Worm (Caenorhabditis elegans) whole organism, late embryonic: Measurements from ENCODE around the gene R10E9.3.

Experiments used
- C08G9.2 ChIP-seq: sonication (generic microtip); optimal IDR thresholded peaks from 2 replicates; lab custom pipeline; 2016; ENCODE audit warnings: mild to moderate bottlenecking, missing genetic modification characterization, moderate library complexity, missing compliant biosample characterization
- F13H6.1 ChIP-seq: sonication (generic microtip); optimal IDR thresholded peaks from 2 replicates; lab custom pipeline; 2016; ENCODE audit warnings: missing genetic modification characterization, missing compliant biosample characterization
- K02D7.2 ChIP-seq: sonication (generic microtip); optimal IDR thresholded peaks from 2 replicates; lab custom pipeline; 2017; ENCODE audit warnings: mild to moderate bottlenecking, missing genetic modification characterization, missing compliant biosample characterization
- K09A11.1 ChIP-seq: sonication (generic microtip); optimal IDR thresholded peaks from 2 replicates; lab custom pipeline; 2017; ENCODE audit warnings: antibody characterized with exemption, mild to moderate bottlenecking, missing genetic modification characterization, missing compliant biosample characterization; ENCODE audit not compliant: insufficient read depth
- T23F11.4 ChIP-seq: fragments of 200-800 bp; sonication (Bioruptor generic); optimal IDR thresholded peaks from 2 replicates; lab custom pipeline; 2018; ENCODE audit warnings: mild to moderate bottlenecking, missing genetic modification characterization, missing compliant biosample characterization
- Y22D7AL.16 ChIP-seq: sonication (generic microtip); optimal IDR thresholded peaks from 2 replicates; lab custom pipeline; 2016; ENCODE audit warnings: missing genetic modification characterization, missing compliant biosample characterization
- ahr-1 ChIP-seq: sonication (generic microtip); optimal IDR thresholded peaks from 2 replicates; lab custom pipeline; 2016; ENCODE audit warnings: missing genetic modification characterization, missing compliant biosample characterization
- ceh-14 ChIP-seq: sonication (generic microtip); optimal IDR thresholded peaks from 2 replicates; lab custom pipeline; 2016; ENCODE audit warnings: missing genotype, missing genetic modification characterization, missing compliant biosample characterization
- ceh-18 ChIP-seq: sonication (generic microtip); optimal IDR thresholded peaks from 2 replicates; lab custom pipeline; 2016; ENCODE audit warnings: missing genetic modification characterization, missing compliant biosample characterization
- ceh-19 ChIP-seq: fragments of 200-800 bp; sonication (Bioruptor generic); optimal IDR thresholded peaks from 2 replicates; lab custom pipeline; 2018; ENCODE audit warnings: mild to moderate bottlenecking, missing genetic modification characterization, missing compliant biosample characterization
- ceh-2 ChIP-seq: sonication (generic microtip); optimal IDR thresholded peaks from 2 replicates; lab custom pipeline; 2016; ENCODE audit warnings: missing genotype, missing genetic modification characterization, missing compliant biosample characterization
- ceh-30 ChIP-seq: fragments of 150-350 bp; optimal IDR thresholded peaks from 2 replicates; lab custom pipeline; 2014; ENCODE audit warnings: missing biosample characterization, missing genetic modification characterization
- ceh-31 ChIP-seq: sonication (generic microtip); optimal IDR thresholded peaks from 2 replicates; lab custom pipeline; 2016; ENCODE audit warnings: missing genetic modification characterization, missing compliant biosample characterization
- ceh-34 ChIP-seq: sonication (generic microtip); optimal IDR thresholded peaks from 2 replicates; lab custom pipeline; 2016; ENCODE audit warnings: mild to moderate bottlenecking, missing genetic modification characterization, missing compliant biosample characterization
- ceh-45 ChIP-seq: fragments of 200-800 bp; sonication (Bioruptor generic); IDR thresholded peaks from 2 replicates; pipeline ENCODE4 v1.3.6; 2022; ENCODE audit warnings: missing genetic modification reagents, missing genetic modification characterization, missing compliant biosample characterization
- ceh-48 ChIP-seq: sonication (generic microtip); optimal IDR thresholded peaks from 2 replicates; lab custom pipeline; 2016; ENCODE audit warnings: missing genetic modification characterization, inconsistent platforms, missing compliant biosample characterization
- ceh-6 ChIP-seq: fragments of 200-800 bp; sonication (Bioruptor generic); optimal IDR thresholded peaks from 2 replicates; lab custom pipeline; 2018; ENCODE audit warnings: mild to moderate bottlenecking, missing genetic modification characterization, missing compliant biosample characterization
- ceh-9 ChIP-seq: sonication (generic microtip); optimal IDR thresholded peaks from 2 replicates; lab custom pipeline; 2016; ENCODE audit warnings: mild to moderate bottlenecking, missing genetic modification characterization, inconsistent platforms, missing compliant biosample characterization
- che-1 ChIP-seq: sonication (generic microtip); optimal IDR thresholded peaks from 2 replicates; lab custom pipeline; 2016; ENCODE audit warnings: mild to moderate bottlenecking, missing genetic modification characterization, missing compliant biosample characterization
- elt-2 ChIP-seq: sonication (generic microtip); optimal IDR thresholded peaks from 2 replicates; lab custom pipeline; 2016; ENCODE audit warnings: missing genetic modification reagents, missing genetic modification characterization, missing compliant biosample characterization
- elt-4 ChIP-seq: sonication (generic microtip); optimal IDR thresholded peaks from 2 replicates; lab custom pipeline; 2016; ENCODE audit warnings: missing genetic modification characterization, missing compliant biosample characterization
- ets-4 ChIP-seq: sonication (generic microtip); optimal IDR thresholded peaks from 2 replicates; lab custom pipeline; 2016; ENCODE audit warnings: missing genetic modification characterization, missing compliant biosample characterization
- fkh-6 ChIP-seq: sonication (generic microtip); optimal IDR thresholded peaks from 2 replicates; lab custom pipeline; 2016; ENCODE audit warnings: missing genetic modification characterization, missing compliant biosample characterization
- hlh-15 ChIP-seq: sonication (generic microtip); optimal IDR thresholded peaks from 2 replicates; lab custom pipeline; 2016; ENCODE audit warnings: missing genetic modification characterization, missing compliant biosample characterization
- hlh-6 ChIP-seq: sonication (generic microtip); optimal IDR thresholded peaks from 2 replicates; lab custom pipeline; 2016; ENCODE audit warnings: missing genotype, missing genetic modification characterization, missing compliant biosample characterization
- hlh-8 ChIP-seq: sonication (generic microtip); optimal IDR thresholded peaks from 2 replicates; lab custom pipeline; 2016; ENCODE audit warnings: missing genotype, missing genetic modification characterization, missing compliant biosample characterization
- lin-11 ChIP-seq: fragments of 200-800 bp; sonication (Bioruptor generic); optimal IDR thresholded peaks from 2 replicates; lab custom pipeline; 2018; ENCODE audit warnings: mild to moderate bottlenecking, missing genetic modification characterization, missing compliant biosample characterization
- madf-2 ChIP-seq: sonication (generic microtip); optimal IDR thresholded peaks from 2 replicates; lab custom pipeline; 2017; ENCODE audit warnings: missing genetic modification characterization, missing compliant biosample characterization
- mec-3 ChIP-seq: sonication (generic microtip); optimal IDR thresholded peaks from 2 replicates; lab custom pipeline; 2016; ENCODE audit warnings: borderline replicate concordance, missing genetic modification characterization, missing compliant biosample characterization
- nfya-1 ChIP-seq: sonication (generic microtip); optimal IDR thresholded peaks from 2 replicates; lab custom pipeline; 2017; ENCODE audit warnings: missing genetic modification characterization, mild to moderate bottlenecking, missing compliant biosample characterization, antibody characterized with exemption, moderate library complexity
- nhr-11 ChIP-seq: fragments of 150-350 bp; optimal IDR thresholded peaks from 2 replicates; lab custom pipeline; 2014; ENCODE audit warnings: missing biosample characterization, missing genetic modification characterization
- nhr-232 ChIP-seq: sonication (generic microtip); optimal IDR thresholded peaks from 2 replicates; lab custom pipeline; 2016; ENCODE audit warnings: missing genetic modification characterization, missing compliant biosample characterization
- npax-4 ChIP-seq: sonication (generic microtip); optimal IDR thresholded peaks from 2 replicates; lab custom pipeline; 2016; ENCODE audit warnings: missing genetic modification characterization, missing compliant biosample characterization
- odd-2 ChIP-seq: sonication (generic microtip); optimal IDR thresholded peaks from 2 replicates; lab custom pipeline; 2017; ENCODE audit warnings: antibody characterized with exemption, mild to moderate bottlenecking, missing genetic modification characterization, missing compliant biosample characterization
- pat-9 ChIP-seq: fragments of 200-800 bp; sonication (Bioruptor generic); optimal IDR thresholded peaks from 2 replicates; lab custom pipeline; 2018; ENCODE audit warnings: mild to moderate bottlenecking, missing genetic modification characterization, moderate library complexity, missing compliant biosample characterization
- pha-2 ChIP-seq: sonication (generic microtip); optimal IDR thresholded peaks from 2 replicates; lab custom pipeline; 2017; ENCODE audit warnings: mild to moderate bottlenecking, missing genetic modification characterization, missing compliant biosample characterization
- pros-1 ChIP-seq: fragments of 150-350 bp; optimal IDR thresholded peaks from 2 replicates; lab custom pipeline; 2014; ENCODE audit warnings: missing biosample characterization, missing genetic modification reagents, missing genetic modification characterization
- ref-2 ChIP-seq: sonication (generic microtip); optimal IDR thresholded peaks from 2 replicates; lab custom pipeline; 2016; ENCODE audit warnings: missing genetic modification characterization, missing compliant biosample characterization
- sdc-2 ChIP-seq: sonication (generic microtip); optimal IDR thresholded peaks from 2 replicates; lab custom pipeline; 2016; ENCODE audit warnings: missing genotype, missing genetic modification characterization, missing compliant biosample characterization
- sox-2 ChIP-seq: fragments of 200-800 bp; sonication (Bioruptor generic); IDR thresholded peaks from 2 replicates; pipeline ENCODE4 v1.3.6; 2022; ENCODE audit warnings: missing genetic modification reagents, missing genetic modification characterization, missing compliant biosample characterization
- sox-4 ChIP-seq: sonication (generic microtip); optimal IDR thresholded peaks from 2 replicates; lab custom pipeline; 2017; ENCODE audit warnings: mild to moderate bottlenecking, missing genetic modification characterization, inconsistent platforms, missing compliant biosample characterization
- syd-9 ChIP-seq: sonication (generic microtip); optimal IDR thresholded peaks from 2 replicates; lab custom pipeline; 2016; ENCODE audit warnings: mild to moderate bottlenecking, missing genetic modification characterization, moderate library complexity, missing compliant biosample characterization
- tbx-2 ChIP-seq: sonication (generic microtip); optimal IDR thresholded peaks from 2 replicates; lab custom pipeline; 2016; ENCODE audit warnings: missing genetic modification characterization, missing compliant biosample characterization
- tbx-7 ChIP-seq: sonication (generic microtip); optimal IDR thresholded peaks from 2 replicates; lab custom pipeline; 2016; ENCODE audit warnings: missing genotype, missing genetic modification characterization, missing compliant biosample characterization
- ttx-3 ChIP-seq: sonication (generic microtip); optimal IDR thresholded peaks from 2 replicates; lab custom pipeline; 2016; ENCODE audit warnings: missing genetic modification reagents, missing genetic modification characterization, missing compliant biosample characterization
- unc-3 ChIP-seq, 2 experiments: fragments of 200-800 bp in 1 of 2; sonication (Bioruptor generic) in 1 of 2; sonication (generic microtip) in 1 of 2; conservative IDR thresholded peaks in 1 of 2; optimal IDR thresholded peaks in 1 of 2; 2 replicates each; pipeline versions ENCODE4 v1.3.6 to Lab custom; 2016 to 2022; ENCODE audit warnings: missing compliant biosample characterization in 2 of 2, missing genetic modification characterization in 2 of 2, missing genetic modification reagents in 1 of 2
- unc-42 ChIP-seq: sonication (generic microtip); optimal IDR thresholded peaks from 2 replicates; lab custom pipeline; 2016; ENCODE audit warnings: missing genotype, missing genetic modification characterization, missing compliant biosample characterization
- unc-55 ChIP-seq: sonication (generic microtip); optimal IDR thresholded peaks from 2 replicates; lab custom pipeline; 2017; ENCODE audit warnings: missing biosample characterization, missing genetic modification reagents, missing genetic modification characterization
- unc-86 ChIP-seq: sonication (generic microtip); optimal IDR thresholded peaks from 2 replicates; lab custom pipeline; 2016; ENCODE audit warnings: missing genetic modification characterization, missing compliant biosample characterization
- zip-5 ChIP-seq: sonication (generic microtip); optimal IDR thresholded peaks from 2 replicates; lab custom pipeline; 2016; ENCODE audit warnings: missing genetic modification characterization, missing compliant biosample characterization
- ztf-16 ChIP-seq: sonication (generic microtip); optimal IDR thresholded peaks from 2 replicates; lab custom pipeline; 2017; ENCODE audit warnings: missing genetic modification characterization, missing compliant biosample characterization

Gene R10E9.3

DNA sequence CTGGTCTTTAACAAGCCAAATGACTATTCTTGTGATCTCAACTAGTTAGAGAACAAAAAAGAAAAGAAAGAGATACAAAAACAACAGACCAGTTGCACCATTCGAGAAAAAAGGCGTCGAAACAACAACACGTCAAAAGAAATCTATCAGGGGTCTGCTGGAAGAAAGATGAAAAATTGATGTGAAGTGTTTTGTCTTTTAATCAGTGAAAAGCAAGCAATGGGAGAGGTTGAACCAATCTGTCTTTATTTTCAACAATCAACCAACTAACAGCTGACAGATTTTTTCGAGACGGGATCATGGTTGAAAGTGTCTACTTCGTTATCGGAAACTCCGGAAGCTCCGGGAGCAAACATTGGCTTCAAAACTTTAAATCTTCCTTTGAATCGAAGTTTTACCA lies 34.4 kb downstream of the R10E9.3 start:
- TF ChIP-seq ceh-18 (tag; lab: Kevin White, UChicago) (peak; percentile 28), C08G9.2 (tag; lab: Kevin White, UChicago) (no peak), unc-55 (peak; percentile 2)

- TF ChIP-seq tbx-7 (tag; lab: Kevin White, UChicago): no peak
- no peak for TF ChIP-seq ceh-14 (tag; lab: Kevin White, UChicago)
- no peak for TF ChIP-seq syd-9 (tag; lab: Kevin White, UChicago)
- TF ChIP-seq hlh-8 (tag; lab: Kevin White, UChicago): no peak
- TF ChIP-seq ceh-34: peak; percentile 22
- TF ChIP-seq K02D7.2 (tag; lab: Kevin White, UChicago): no peak
- TF ChIP-seq ceh-19 (GFP tag; lab: Kevin White, UChicago): no peak
- peak; percentile 46 for TF ChIP-seq ceh-30 (tag; lab: Kevin White, UChicago)
- TF ChIP-seq ceh-6 (GFP tag; lab: Kevin White, UChicago): no peak
- peak; percentile 50 for TF ChIP-seq unc-86 (tag; lab: Kevin White, UChicago)
- TF ChIP-seq pros-1 (tag; lab: Kevin White, UChicago): no peak
- no peak for TF ChIP-seq ahr-1
- TF ChIP-seq sox-4 (tag; lab: Kevin White, UChicago): no peak
- TF ChIP-seq nhr-11 (tag; lab: Kevin White, UChicago): no peak
- TF ChIP-seq npax-4 (tag; lab: Kevin White, UChicago): no peak
- TF ChIP-seq ceh-45 (GFP tag; lab: Robert Waterston, UW): no peak
- no peak for TF ChIP-seq ztf-16 (tag; lab: Kevin White, UChicago)
- TF ChIP-seq T23F11.4 (GFP tag; lab: Kevin White, UChicago): no peak
- TF ChIP-seq ets-4 (tag; lab: Kevin White, UChicago): no peak
- TF ChIP-seq fkh-6 (tag; lab: Kevin White, UChicago): no peak
- TF ChIP-seq ceh-31 (tag; lab: Kevin White, UChicago): no peak
- no peak for TF ChIP-seq lin-11 (tag; lab: Kevin White, UChicago)
- TF ChIP-seq elt-2: peak; percentile 88
- no peak for TF ChIP-seq K09A11.1 (tag; lab: Kevin White, UChicago)
- no peak for TF ChIP-seq hlh-6 (tag; lab: Kevin White, UChicago)
- TF ChIP-seq unc-42 (tag; lab: Kevin White, UChicago): peak; percentile 27
- TF ChIP-seq elt-4 (tag; lab: Kevin White, UChicago): no peak
- TF ChIP-seq nhr-232: no peak
- TF ChIP-seq ttx-3: no peak
- TF ChIP-seq mec-3 (tag; lab: Kevin White, UChicago): no peak
- peak; percentile 32 for TF ChIP-seq tbx-2 (tag; lab: Kevin White, UChicago)
- TF ChIP-seq ceh-18 (tag; lab: Kevin White, UChicago): peak; percentile 12
- no peak for TF ChIP-seq sox-2 (GFP tag; lab: Robert Waterston, UW)
- TF ChIP-seq sdc-2 (tag; lab: Kevin White, UChicago): no peak
- TF ChIP-seq ceh-9 (tag; lab: Kevin White, UChicago): no peak
- TF ChIP-seq C08G9.2 (tag; lab: Kevin White, UChicago): no peak
- peak; percentile 12 for TF ChIP-seq ceh-2
- TF ChIP-seq pha-2: peak; percentile 30
- TF ChIP-seq madf-2 (tag; lab: Kevin White, UChicago): no peak
- TF ChIP-seq ref-2 (tag; lab: Kevin White, UChicago): no peak
- TF ChIP-seq Y22D7AL.16 (tag; lab: Kevin White, UChicago): peak; percentile 25
- TF ChIP-seq zip-5: no peak
- no peak for TF ChIP-seq hlh-15 (tag; lab: Kevin White, UChicago)
- no peak for TF ChIP-seq pat-9 (tag; lab: Kevin White, UChicago)
- no peak for TF ChIP-seq F13H6.1 (tag; lab: Kevin White, UChicago)
- peak; percentile 65 for TF ChIP-seq nfya-1 (tag; lab: Kevin White, UChicago)
- TF ChIP-seq odd-2 (tag; lab: Kevin White, UChicago): no peak
- no peak for TF ChIP-seq unc-3 (GFP tag; conservative IDR thresholded peaks at IDR 0.05; lab: Robert Waterston, UW)
- no peak for TF ChIP-seq unc-3 (tag; optimal IDR thresholded peaks at IDR 0.05; lab: Kevin White, UChicago)
- TF ChIP-seq che-1: peak; percentile 44
- no peak for TF ChIP-seq ceh-48 (tag; lab: Kevin White, UChicago)
Measured at ce11 chrIII:4004064-4004580, 44.1 kb downstream of the R10E9.3 start, which contains the start of gene tif-1A. tif-1A (minus strand) TSS chrIII:4004114.
